Worm (Caenorhabditis elegans) whole organism, L4 larva: ENCODE data around the gene E02C12.11.

Experiments used
- aly-2 ChIP-seq: sonication (generic microtip); optimal IDR thresholded peaks from 2 replicates; lab custom pipeline; 2018; ENCODE audit warnings: missing biosample characterization, missing genetic modification characterization
- ceh-82 ChIP-seq: sonication (generic microtip); optimal IDR thresholded peaks from 2 replicates; lab custom pipeline; 2017; ENCODE audit warnings: missing biosample characterization, missing genetic modification characterization
- pha-4 ChIP-seq, 2 experiments: fragments of 150-350 bp in 1 of 2; fragments of 200-800 bp in 1 of 2; sonication (Bioruptor generic) in 1 of 2; IDR thresholded peaks in 1 of 2; optimal IDR thresholded peaks in 1 of 2; 2 replicates each; pipeline versions ENCODE4 v1.3.6 to Lab custom; 2014 to 2022; ENCODE audit warnings: missing genetic modification characterization in 2 of 2, missing genetic modification reagents in 2 of 2, missing biosample characterization in 1 of 2, missing compliant biosample characterization in 1 of 2
- php-3 ChIP-seq: fragments of 200-800 bp; sonication (Bioruptor generic); IDR thresholded peaks from 2 replicates; pipeline ENCODE4 v1.3.6; 2022; ENCODE audit warnings: missing genetic modification reagents, missing genetic modification characterization, missing compliant biosample characterization

DNA sequence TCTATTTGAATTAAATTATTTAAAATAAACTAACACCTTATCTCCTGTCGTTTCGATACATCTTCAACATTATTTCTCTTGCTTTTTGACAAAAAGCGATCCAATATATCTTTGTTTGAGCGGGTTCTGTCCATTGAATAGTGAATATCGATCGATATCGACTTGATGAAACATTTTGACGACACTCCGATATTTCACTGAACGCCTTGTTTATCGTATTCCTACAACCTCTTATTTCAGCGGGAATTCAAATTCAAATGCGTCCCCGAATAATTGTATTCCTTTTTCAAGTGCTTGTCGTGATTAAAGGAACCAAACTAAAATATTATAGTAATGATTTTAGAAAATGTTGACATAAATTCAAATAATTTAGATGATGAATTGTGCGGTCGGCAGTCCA lies 32.9 kb downstream of the E02C12.11 start, which contains the start of the genes K07B1.7 and try-5:
- TF ChIP-seq ceh-82 (no peak), aly-2 (no peak), pha-4 (GFP tag; IDR thresholded peaks at IDR 0.05; lab: Robert Waterston, UW) (no peak), pha-4 (tag; optimal IDR thresholded peaks at IDR 0.05; lab: Kevin White, UChicago) (no peak), php-3 (GFP tag; lab: Robert Waterston, UW) (no peak)
